Fruit fly (Drosophila melanogaster) S2 (cell line): ENCODE data around the gene Sf3b3.

Source experiments
- CG8478 ChIP-seq: fragments of >200 bp; optimal IDR thresholded peaks from 2 replicates; lab custom pipeline; 2018
- CTCF ChIP-seq, 2 experiments: fragments of >200 bp; optimal IDR thresholded peaks; 2 replicates each; lab custom pipeline; 2018

DNA sequence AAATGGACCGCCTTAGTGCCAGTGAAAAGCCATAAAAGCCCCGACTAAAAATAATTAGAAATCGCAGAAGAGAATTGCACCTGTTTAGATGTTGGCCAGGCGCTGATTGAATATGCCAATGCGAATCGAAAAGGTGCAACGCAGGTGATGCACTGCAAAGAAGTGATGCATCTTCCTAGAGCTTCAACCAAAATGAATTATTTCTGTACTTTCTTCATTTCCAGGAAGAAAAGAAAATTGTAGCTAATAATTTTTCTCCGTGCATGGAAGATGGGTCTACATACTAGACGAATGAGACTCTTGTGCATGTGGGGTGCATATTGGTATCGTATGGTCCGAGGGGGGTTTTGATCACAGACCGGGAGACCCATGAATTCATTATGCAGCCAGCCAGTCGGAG lies 44.2 kb downstream of the Sf3b3 start:
- TF ChIP-seq CG8478 (lab: Kevin White, UChicago) (no peak), CTCF (optimal IDR thresholded peaks at IDR 0.05; lab: Kevin White, UChicago) (no peak)
